Fruit fly (Drosophila melanogaster) whole organism: ENCODE measurements around the gene SLIRP2.

Experiments used
- CG8478 ChIP-seq: fragments of >200 bp; optimal IDR thresholded peaks from 2 replicates; lab custom pipeline; 2018; ENCODE audit warnings: inconsistent platforms
- Dll ChIP-seq: fragments of >200 bp; optimal IDR thresholded peaks from 2 replicates; lab custom pipeline; 2017
- EcR ChIP-seq, 2 experiments: fragments of >200 bp; optimal IDR thresholded peaks; 2 replicates each; lab custom pipeline; 2017; ENCODE audit warnings: missing biosample characterization in 2 of 2, missing genetic modification characterization in 2 of 2, missing genetic modification reagents in 2 of 2
- pan ChIP-seq: fragments of >200 bp; optimal IDR thresholded peaks from 2 replicates; lab custom pipeline; 2017
- psq ChIP-seq: fragments of >200 bp; optimal IDR thresholded peaks from 2 replicates; lab custom pipeline; 2017
- usp ChIP-seq: fragments of >200 bp; optimal IDR thresholded peaks from 2 replicates; lab custom pipeline; 2017; ENCODE audit warnings: missing biosample characterization, missing genetic modification characterization, mixed read lengths

DNA sequence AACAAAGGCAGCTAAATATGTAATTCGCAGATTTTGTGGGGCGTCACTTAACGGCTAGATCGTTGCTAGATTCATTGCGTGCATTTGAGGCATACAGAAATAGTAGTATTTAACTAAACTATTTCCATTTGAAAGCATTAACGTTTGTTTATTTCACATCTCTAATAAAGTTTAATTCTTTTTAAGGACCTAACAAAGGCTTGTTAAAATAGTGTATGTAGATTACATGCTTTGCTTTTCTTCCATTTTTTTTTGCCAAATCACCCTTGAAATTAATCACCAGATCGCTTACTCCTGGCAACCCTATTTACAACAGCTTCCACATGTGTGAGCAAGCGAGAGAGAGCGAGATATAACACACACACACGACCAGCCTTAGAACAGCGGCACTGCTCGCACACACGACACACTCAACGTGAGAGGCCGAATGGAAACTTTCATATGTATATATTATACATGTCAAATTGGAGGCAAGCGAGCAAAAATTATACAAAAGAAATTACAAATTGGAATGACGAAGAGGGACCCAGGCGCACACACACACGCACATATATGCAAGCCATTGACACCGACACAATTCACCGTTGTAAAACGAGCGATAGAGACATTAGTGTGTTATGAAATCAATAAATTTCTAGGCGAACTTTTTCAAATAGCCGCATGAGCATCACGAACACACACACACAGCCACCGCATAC is 8.5 kb downstream of the SLIRP2 start:
- TF ChIP-seq psq (lab: Kevin White, UChicago) (no peak), EcR (GFP tag; optimal IDR thresholded peaks at IDR 0.05; lab: Kevin White, UChicago) (no peak), usp (GFP tag; lab: Kevin White, UChicago) (no peak), Dll (no peak), CG8478 (peak; percentile 45), pan (no peak)
